Worm (Caenorhabditis elegans): Measurements from ENCODE around the gene ltd-1.

DNA sequence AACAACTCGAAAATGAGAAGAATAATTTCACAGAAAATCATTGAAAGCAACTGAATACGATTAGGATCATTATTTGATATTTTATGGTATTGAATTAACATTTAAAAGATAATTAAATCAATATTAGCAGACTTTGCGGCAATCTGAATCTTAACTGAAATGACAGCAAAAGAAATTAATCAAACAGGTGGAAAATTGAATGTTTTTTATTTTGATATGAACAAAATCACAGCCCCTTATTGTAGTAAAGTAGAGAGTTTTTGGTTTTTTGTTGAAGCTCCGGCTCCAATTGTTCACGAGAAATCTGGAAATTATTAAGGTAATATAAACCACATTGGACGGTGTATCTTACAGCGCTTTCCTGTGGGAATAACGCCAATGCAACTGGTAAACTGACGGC, 9.5 kb upstream of the ltd-1 start, which contains the start of gene sre-2:
- TF ChIP-seq fos-1 (tag; optimal IDR thresholded peaks at IDR 0.05) (no peak), lin-13 (GFP tag; optimal IDR thresholded peaks at IDR 0.05) (no peak)
